Fruit fly (Drosophila melanogaster): ENCODE results near the gene CG34057.

dm6 chr3L:880851-881250 is 16.3 kb upstream of the CG34057 start:
- TF ChIP-seq h (GFP tag; optimal IDR thresholded peaks at IDR 0.05) (no peak), Myc (optimal IDR thresholded peaks at IDR 0.05) (no peak), woc (GFP tag; optimal IDR thresholded peaks at IDR 0.05) (no peak), CG32264 (GFP tag; optimal IDR thresholded peaks at IDR 0.05) (no peak), foxo (GFP tag; optimal IDR thresholded peaks at IDR 0.05) (no peak), usp (GFP tag; optimal IDR thresholded peaks at IDR 0.05) (no peak), tai (GFP tag; optimal IDR thresholded peaks at IDR 0.05) (no peak), CG9705 (GFP tag; optimal IDR thresholded peaks at IDR 0.05) (no peak), Dfd (GFP tag; optimal IDR thresholded peaks at IDR 0.05) (no peak), HLH106 (tag; optimal IDR thresholded peaks at IDR 0.05) (no peak), Abd-B (GFP tag; optimal IDR thresholded peaks at IDR 0.05) (no peak)

All from whole organism, wandering third instar larva.